Worm (Caenorhabditis elegans): ENCODE data around the gene clec-170.

The clec-170 gene

ce11 chrIV:1264928-1265327, 1.7 kb upstream of the clec-170 start, which contains the start of gene F38A1.13:
TSS of gene F38A1.13 (plus strand) at chrIV:1265228.
- no peak for TF ChIP-seq tra-4 (tag; optimal IDR thresholded peaks at IDR 0.05)
- no peak for TF ChIP-seq sea-1 (GFP tag; conservative IDR thresholded peaks at IDR 0.05)
- TF ChIP-seq F13C5.2 (tag; optimal IDR thresholded peaks at IDR 0.05) = no peak
- TF ChIP-seq ceh-13 (GFP tag; optimal IDR thresholded peaks at IDR 0.05) = no peak
- no peak for TF ChIP-seq ceh-36 (tag; optimal IDR thresholded peaks at IDR 0.05)
- no peak for TF ChIP-seq scrt-1 (GFP tag; IDR thresholded peaks at IDR 0.05)
- TF ChIP-seq hnd-1 (tag; optimal IDR thresholded peaks at IDR 0.05) = no peak
- no peak for TF ChIP-seq ets-7 (tag; optimal IDR thresholded peaks at IDR 0.05)
- TF ChIP-seq hmbx-1 (tag; optimal IDR thresholded peaks at IDR 0.05) = no peak
- no peak for TF ChIP-seq hmg-4 (GFP tag; optimal IDR thresholded peaks at IDR 0.05)
- no peak for TF ChIP-seq pes-1 (GFP tag; IDR thresholded peaks at IDR 0.05)
- no peak for TF ChIP-seq B0310.2 (tag; optimal IDR thresholded peaks at IDR 0.05)

DNA sequence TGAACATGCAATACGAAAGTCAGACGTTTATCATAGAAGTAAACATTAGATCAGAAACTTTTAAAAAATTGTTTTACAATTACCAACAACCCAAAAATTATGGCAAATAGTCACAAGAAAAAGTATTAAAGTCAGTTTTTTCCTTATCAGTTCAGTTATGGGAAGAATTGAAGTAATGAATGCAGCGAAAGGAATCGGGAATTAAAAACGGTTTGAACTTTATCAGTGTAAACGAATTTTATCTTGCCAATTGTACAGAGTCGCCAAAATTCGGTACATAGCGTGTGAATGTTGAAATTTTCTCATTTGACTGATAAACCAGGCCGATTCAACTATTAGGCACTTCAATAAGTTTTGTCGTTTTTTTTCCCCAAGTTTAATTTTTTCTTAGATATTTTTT, 528 bp upstream of the clec-170 start:
- TF ChIP-seq F13C5.2 (tag; optimal IDR thresholded peaks at IDR 0.05) = no peak
- no peak for TF ChIP-seq hmg-4 (GFP tag; optimal IDR thresholded peaks at IDR 0.05)
- no peak for TF ChIP-seq tbx-11 (GFP tag; IDR thresholded peaks at IDR 0.05)
- TF ChIP-seq B0310.2 (tag; optimal IDR thresholded peaks at IDR 0.05) = no peak
- TF ChIP-seq ama-1 (optimal IDR thresholded peaks at IDR 0.05) = no peak

ce11 chrIV:1274583-1274982, 7.9 kb downstream of the clec-170 start, which contains the start of gene C09E9.1:
TSS of gene C09E9.1 (plus strand) at chrIV:1274868.
- no peak for TF ChIP-seq sea-1 (GFP tag; conservative IDR thresholded peaks at IDR 0.05)
- TF ChIP-seq pes-1 (GFP tag; IDR thresholded peaks at IDR 0.05) = no peak
- no peak for TF ChIP-seq F13C5.2 (tag; optimal IDR thresholded peaks at IDR 0.05)
- TF ChIP-seq ceh-36 (tag; optimal IDR thresholded peaks at IDR 0.05) = no peak
- TF ChIP-seq B0310.2 (tag; optimal IDR thresholded peaks at IDR 0.05) = no peak
- TF ChIP-seq tra-4 (tag; optimal IDR thresholded peaks at IDR 0.05) = no peak

ce11 chrIV:1275910-1276309, 9.2 kb downstream of the clec-170 start:
- no peak for TF ChIP-seq ets-7 (tag; optimal IDR thresholded peaks at IDR 0.05)
- TF ChIP-seq F13C5.2 (tag; optimal IDR thresholded peaks at IDR 0.05) = no peak
- TF ChIP-seq ceh-13 (GFP tag; optimal IDR thresholded peaks at IDR 0.05) = no peak
- TF ChIP-seq ama-1 (optimal IDR thresholded peaks at IDR 0.05) = no peak
- TF ChIP-seq aly-1 (tag; optimal IDR thresholded peaks at IDR 0.05) = no peak
- no peak for TF ChIP-seq B0310.2 (tag; optimal IDR thresholded peaks at IDR 0.05)
- no peak for TF ChIP-seq hmbx-1 (tag; optimal IDR thresholded peaks at IDR 0.05)
- TF ChIP-seq tra-4 (tag; optimal IDR thresholded peaks at IDR 0.05) = no peak
- TF ChIP-seq hmg-4 (GFP tag; optimal IDR thresholded peaks at IDR 0.05) = no peak
- TF ChIP-seq tbx-37 (GFP tag; conservative IDR thresholded peaks at IDR 0.05) = no peak
- no peak for TF ChIP-seq ceh-36 (tag; optimal IDR thresholded peaks at IDR 0.05)
- TF ChIP-seq hnd-1 (tag; optimal IDR thresholded peaks at IDR 0.05) = no peak
- TF ChIP-seq flt-1 (GFP tag; IDR thresholded peaks at IDR 0.05) = no peak
- no peak for TF ChIP-seq pes-1 (GFP tag; IDR thresholded peaks at IDR 0.05)
- TF ChIP-seq tbx-11 (GFP tag; IDR thresholded peaks at IDR 0.05) = no peak
- no peak for TF ChIP-seq scrt-1 (GFP tag; IDR thresholded peaks at IDR 0.05)
- no peak for TF ChIP-seq sea-1 (GFP tag; conservative IDR thresholded peaks at IDR 0.05)

DNA sequence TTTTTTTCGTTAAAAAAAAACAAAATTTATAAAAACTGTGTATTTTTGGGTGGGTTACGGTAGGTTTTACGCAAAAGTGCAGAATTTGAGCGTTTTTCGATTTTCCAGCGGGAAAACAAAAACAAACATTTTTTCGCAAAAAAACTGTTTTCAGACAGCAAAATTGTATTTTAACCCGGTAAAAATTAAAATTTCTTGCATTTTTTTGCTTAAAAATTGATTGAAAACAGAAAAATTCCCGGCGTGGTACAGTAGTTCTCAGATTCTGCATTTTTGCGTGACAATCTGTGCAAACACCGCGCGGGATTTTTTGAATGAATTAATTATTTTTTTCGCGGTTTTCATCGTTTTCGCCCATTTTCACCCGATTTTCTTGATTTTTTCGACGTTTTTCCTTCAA, 10.4 kb downstream of the clec-170 start:
- TF ChIP-seq tbx-11 (GFP tag; IDR thresholded peaks at IDR 0.05) = no peak
- TF ChIP-seq B0310.2 (tag; optimal IDR thresholded peaks at IDR 0.05) = no peak

DNA sequence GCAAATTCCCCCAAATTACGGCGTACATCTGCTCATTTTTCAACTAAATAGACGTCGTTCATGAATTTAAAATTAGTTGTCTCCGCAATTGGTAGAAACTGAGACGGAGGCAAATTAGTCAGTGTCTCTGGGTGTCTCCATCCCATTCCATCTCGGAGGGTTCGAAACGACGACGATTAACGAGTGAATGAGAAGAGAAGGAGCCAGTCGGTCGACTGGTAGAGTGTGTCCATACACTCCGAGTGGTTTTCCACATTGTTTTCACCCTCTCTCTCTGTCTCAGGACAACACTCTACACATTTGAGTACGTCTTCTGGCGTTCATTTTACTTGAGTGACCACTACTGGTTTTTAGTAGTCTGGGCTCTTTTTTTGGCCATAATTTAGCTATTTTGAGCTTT, 12.3 kb downstream of the clec-170 start:
- TF ChIP-seq flt-1 (GFP tag; IDR thresholded peaks at IDR 0.05) = no peak
- peak; percentile 8 for TF ChIP-seq hmg-4 (GFP tag; optimal IDR thresholded peaks at IDR 0.05)
- TF ChIP-seq ets-7 (tag; optimal IDR thresholded peaks at IDR 0.05) = no peak
- TF ChIP-seq aly-1 (tag; optimal IDR thresholded peaks at IDR 0.05) = no peak
- no peak for TF ChIP-seq tbx-11 (GFP tag; IDR thresholded peaks at IDR 0.05)
- no peak for TF ChIP-seq hmbx-1 (tag; optimal IDR thresholded peaks at IDR 0.05)

ce11 chrIV:1284877-1285276, 18.2 kb downstream of the clec-170 start:
- TF ChIP-seq tbx-37 (GFP tag; conservative IDR thresholded peaks at IDR 0.05) = no peak
- TF ChIP-seq ets-7 (tag; optimal IDR thresholded peaks at IDR 0.05) = no peak
- TF ChIP-seq ceh-13 (GFP tag; optimal IDR thresholded peaks at IDR 0.05) = no peak
- no peak for TF ChIP-seq tbx-11 (GFP tag; IDR thresholded peaks at IDR 0.05)
- no peak for TF ChIP-seq pes-1 (GFP tag; IDR thresholded peaks at IDR 0.05)

DNA sequence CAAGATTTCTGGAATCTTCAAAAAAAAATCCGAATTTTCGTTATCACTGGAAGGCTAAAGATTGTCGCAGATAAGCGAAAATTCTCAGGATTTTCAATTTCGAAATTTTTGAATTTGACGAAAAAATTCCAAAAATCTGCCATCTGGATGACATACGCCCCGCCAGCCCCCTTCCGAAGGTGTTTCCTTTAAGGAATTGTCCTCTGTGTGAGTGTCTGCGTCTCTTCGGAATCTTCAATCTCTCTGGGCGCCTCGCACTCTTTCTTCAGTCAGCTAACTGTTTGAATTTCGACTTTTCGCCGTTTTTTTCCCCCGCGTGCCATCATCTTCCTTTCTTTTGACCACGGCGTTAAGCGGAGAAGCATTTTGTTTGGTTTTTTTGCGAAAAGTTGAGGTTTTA, 19.9 kb downstream of the clec-170 start:
- TF ChIP-seq hnd-1 (tag; optimal IDR thresholded peaks at IDR 0.05) = no peak

ce11 chrIV:1289327-1289726, 22.7 kb downstream of the clec-170 start, which contains the start of gene plst-1:
TSS of gene plst-1 (plus strand) at chrIV:1289627.
- TF ChIP-seq tra-4 (tag; optimal IDR thresholded peaks at IDR 0.05) = no peak
- TF ChIP-seq scrt-1 (GFP tag; IDR thresholded peaks at IDR 0.05) = no peak
- no peak for TF ChIP-seq ets-7 (tag; optimal IDR thresholded peaks at IDR 0.05)
- TF ChIP-seq tbx-11 (GFP tag; IDR thresholded peaks at IDR 0.05) = no peak
- no peak for TF ChIP-seq ceh-13 (GFP tag; optimal IDR thresholded peaks at IDR 0.05)
- no peak for TF ChIP-seq hnd-1 (tag; optimal IDR thresholded peaks at IDR 0.05)
- TF ChIP-seq aly-1 (tag; optimal IDR thresholded peaks at IDR 0.05) = no peak
- TF ChIP-seq hmbx-1 (tag; optimal IDR thresholded peaks at IDR 0.05) = no peak
- TF ChIP-seq tbx-37 (GFP tag; conservative IDR thresholded peaks at IDR 0.05) = no peak
- no peak for TF ChIP-seq ama-1 (optimal IDR thresholded peaks at IDR 0.05)
- no peak for TF ChIP-seq sea-1 (GFP tag; conservative IDR thresholded peaks at IDR 0.05)
- TF ChIP-seq hmg-4 (GFP tag; optimal IDR thresholded peaks at IDR 0.05) = no peak
- TF ChIP-seq F13C5.2 (tag; optimal IDR thresholded peaks at IDR 0.05) = no peak
- no peak for TF ChIP-seq flt-1 (GFP tag; IDR thresholded peaks at IDR 0.05)
- TF ChIP-seq pes-1 (GFP tag; IDR thresholded peaks at IDR 0.05) = no peak
- TF ChIP-seq ceh-36 (tag; optimal IDR thresholded peaks at IDR 0.05) = no peak
- TF ChIP-seq B0310.2 (tag; optimal IDR thresholded peaks at IDR 0.05) = no peak

Measured in whole organism, early embryonic.